Fruit fly (Drosophila melanogaster) whole organism, embryonic: ENCODE results near the gene Rab9Db.
A peak's percentile ranks its signal among the peaks of the same experiment; 100 is the strongest.

ENCODE experiments used
- ATbp ChIP-seq: fragments of 200-800 bp; sonication (Bioruptor generic); optimal IDR thresholded peaks from 2 replicates; lab custom pipeline; 2017; ENCODE audit warnings: missing biosample characterization, mild to moderate bottlenecking, missing genetic modification characterization, missing genetic modification reagents
- Adf1 ChIP-seq: fragments of 200-800 bp; sonication (Bioruptor generic); IDR thresholded peaks from 2 replicates; pipeline ENCODE4 v1.3.6; 2022; ENCODE audit warnings: missing biosample characterization, missing genetic modification characterization
- Antp ChIP-seq: fragments of 200-800 bp; sonication (Bioruptor generic); optimal IDR thresholded peaks from 3 replicates; lab custom pipeline; 2016; ENCODE audit warnings: missing biosample characterization, missing genetic modification characterization
- BtbVII ChIP-seq: fragments of 200-800 bp; sonication (Bioruptor generic); optimal IDR thresholded peaks from 3 replicates; lab custom pipeline; 2017; ENCODE audit warnings: missing biosample characterization, mild to moderate bottlenecking, missing genetic modification characterization
- Bteb2 ChIP-seq: fragments of 200-800 bp; sonication (Bioruptor generic); optimal IDR thresholded peaks from 2 replicates; lab custom pipeline; 2016; ENCODE audit warnings: missing biosample characterization, missing genetic modification characterization
- CG11398 ChIP-seq: fragments of 200-800 bp; sonication (Bioruptor generic); optimal IDR thresholded peaks from 2 replicates; lab custom pipeline; 2016; ENCODE audit warnings: missing biosample characterization, missing genetic modification characterization
- CG11696 ChIP-seq: fragments of 200-800 bp; sonication (Bioruptor generic); IDR thresholded peaks from 2 replicates; pipeline ENCODE4 v1.3.6; 2022; ENCODE audit warnings: missing biosample characterization, missing genetic modification characterization
- CG14014 ChIP-seq: fragments of 200-800 bp; sonication (Bioruptor generic); IDR thresholded peaks from 2 replicates; pipeline ENCODE4 v1.3.6; 2022; ENCODE audit warnings: missing biosample characterization, missing genetic modification characterization
- CG14667 ChIP-seq: fragments of 200-800 bp; sonication (Bioruptor generic); IDR thresholded peaks from 2 replicates; pipeline ENCODE4 v1.3.6; 2022; ENCODE audit warnings: missing biosample characterization, missing genetic modification characterization
- CG15696 ChIP-seq: fragments of 200-800 bp; sonication (Bioruptor generic); optimal IDR thresholded peaks from 2 replicates; lab custom pipeline; 2019; ENCODE audit warnings: missing biosample characterization, mild to moderate bottlenecking, missing genetic modification characterization, moderate library complexity
- CG16779 ChIP-seq: fragments of 200-800 bp; sonication (Bioruptor generic); IDR thresholded peaks from 2 replicates; pipeline ENCODE4 v1.3.6; 2022; ENCODE audit warnings: missing biosample characterization, missing genetic modification characterization
- CG16813 ChIP-seq: fragments of 200-800 bp; sonication (Bioruptor generic); IDR thresholded peaks from 3 replicates; pipeline ENCODE4 v1.3.6; 2022; ENCODE audit warnings: missing biosample characterization, missing genetic modification characterization; ENCODE audit not compliant: partially characterized antibody
- CG18476 ChIP-seq: fragments of 200-800 bp; sonication (Bioruptor generic); optimal IDR thresholded peaks from 2 replicates; lab custom pipeline; 2016; ENCODE audit warnings: missing biosample characterization, mild to moderate bottlenecking, missing genetic modification characterization
- CG18599 ChIP-seq: fragments of 200-800 bp; sonication (Bioruptor generic); optimal IDR thresholded peaks from 3 replicates; lab custom pipeline; 2017; ENCODE audit warnings: missing biosample characterization, missing genetic modification characterization, mild to moderate bottlenecking, moderate library complexity, missing genetic modification reagents
- CG2202 ChIP-seq: fragments of 200-800 bp; sonication (Bioruptor generic); optimal IDR thresholded peaks from 2 replicates; lab custom pipeline; 2018; ENCODE audit warnings: missing biosample characterization, mild to moderate bottlenecking, missing genetic modification characterization
- CG32532 ChIP-seq: fragments of 200-800 bp; sonication (Bioruptor generic); IDR thresholded peaks from 2 replicates; pipeline ENCODE4 v1.3.6; 2022; ENCODE audit warnings: missing biosample characterization, missing genetic modification characterization
- CG3281 ChIP-seq: fragments of 200-800 bp; sonication (Bioruptor generic); optimal IDR thresholded peaks from 3 replicates; lab custom pipeline; 2017; ENCODE audit warnings: missing biosample characterization, mild to moderate bottlenecking, missing genetic modification characterization
- CG34224 ChIP-seq: fragments of 200-800 bp; sonication (Bioruptor generic); IDR thresholded peaks from 3 replicates; pipeline ENCODE4 v1.3.6; 2022; ENCODE audit warnings: missing biosample characterization, missing genetic modification characterization; ENCODE audit not compliant: partially characterized antibody
- CG4820 ChIP-seq: fragments of 200-800 bp; sonication (Bioruptor generic); optimal IDR thresholded peaks from 3 replicates; lab custom pipeline; 2016; ENCODE audit warnings: missing biosample characterization, missing genetic modification characterization
- CG4854 ChIP-seq: fragments of 200-800 bp; sonication (Bioruptor generic); optimal IDR thresholded peaks from 2 replicates; lab custom pipeline; 2016; ENCODE audit warnings: missing biosample characterization, missing genetic modification characterization, inconsistent platforms
- CG7271 ChIP-seq: fragments of 200-800 bp; sonication (Bioruptor generic); optimal IDR thresholded peaks from 2 replicates; lab custom pipeline; 2018; ENCODE audit warnings: missing biosample characterization, mild to moderate bottlenecking, missing genetic modification characterization, moderate library complexity
- Deaf1 ChIP-seq: fragments of 200-800 bp; optimal IDR thresholded peaks from 3 replicates; lab custom pipeline; 2019; ENCODE audit warnings: missing biosample characterization, mild to moderate bottlenecking, missing genetic modification characterization, moderate library complexity
- Dek ChIP-seq: fragments of 200-800 bp; sonication (Bioruptor generic); optimal IDR thresholded peaks from 3 replicates; lab custom pipeline; 2019; ENCODE audit warnings: missing biosample characterization, mild to moderate bottlenecking, missing genetic modification characterization, moderate library complexity
- Dp ChIP-seq: fragments of 200-800 bp; sonication (Bioruptor generic); optimal IDR thresholded peaks from 2 replicates; lab custom pipeline; 2018; ENCODE audit warnings: missing biosample characterization, mild to moderate bottlenecking, missing genetic modification characterization, moderate library complexity
- E2f2 ChIP-seq: fragments of 200-800 bp; sonication (Bioruptor generic); IDR thresholded peaks from 2 replicates; pipeline ENCODE4 v1.3.6; 2022; ENCODE audit warnings: missing biosample characterization, missing genetic modification characterization
- Fer3 ChIP-seq: fragments of 200-800 bp; sonication (Bioruptor generic); optimal IDR thresholded peaks from 2 replicates; lab custom pipeline; 2018; ENCODE audit warnings: missing biosample characterization, mild to moderate bottlenecking, missing genetic modification characterization, moderate library complexity
- HLH4C ChIP-seq: fragments of 200-800 bp; sonication (Bioruptor generic); IDR thresholded peaks from 3 replicates; pipeline ENCODE4 v1.3.6; 2022; ENCODE audit warnings: missing biosample characterization, missing genetic modification characterization; ENCODE audit not compliant: partially characterized antibody
- NC2α ChIP-seq: fragments of 200-800 bp; sonication (Bioruptor generic); optimal IDR thresholded peaks from 2 replicates; lab custom pipeline; 2016; ENCODE audit warnings: missing biosample characterization, missing genetic modification characterization
- Opbp ChIP-seq: fragments of 200-800 bp; sonication (Bioruptor generic); IDR thresholded peaks from 3 replicates; pipeline ENCODE4 v1.3.6; 2022; ENCODE audit warnings: missing biosample characterization, missing genetic modification characterization; ENCODE audit not compliant: partially characterized antibody
- PHDP ChIP-seq: fragments of 200-800 bp; sonication (Bioruptor generic); optimal IDR thresholded peaks from 3 replicates; lab custom pipeline; 2018; ENCODE audit warnings: missing biosample characterization, mild to moderate bottlenecking, missing genetic modification characterization, moderate library complexity
- Vsx1 ChIP-seq: fragments of 200-800 bp; sonication (Bioruptor generic); optimal IDR thresholded peaks from 2 replicates; lab custom pipeline; 2017; ENCODE audit warnings: missing biosample characterization, mild to moderate bottlenecking, missing genetic modification characterization, missing genetic modification reagents
- btn ChIP-seq: fragments of 200-800 bp; sonication (Bioruptor generic); optimal IDR thresholded peaks from 2 replicates; lab custom pipeline; 2016; ENCODE audit warnings: missing biosample characterization, missing genetic modification characterization
- ewg ChIP-seq: fragments of 200-800 bp; sonication (Bioruptor generic); optimal IDR thresholded peaks from 3 replicates; lab custom pipeline; 2017; ENCODE audit warnings: mild to moderate bottlenecking, missing biosample characterization, missing genetic modification reagents, missing genetic modification characterization
- grau ChIP-seq: fragments of 200-800 bp; optimal IDR thresholded peaks from 3 replicates; lab custom pipeline; 2019; ENCODE audit warnings: missing biosample characterization, mild to moderate bottlenecking, missing genetic modification characterization, moderate library complexity
- hbn ChIP-seq: fragments of 200-800 bp; sonication (Bioruptor generic); IDR thresholded peaks from 2 replicates; pipeline ENCODE4 v1.3.6; 2022; ENCODE audit warnings: missing biosample characterization, missing genetic modification characterization; ENCODE audit not compliant: partially characterized antibody
- lilli ChIP-seq: fragments of 200-800 bp; sonication (Bioruptor generic); optimal IDR thresholded peaks from 3 replicates; lab custom pipeline; 2016; ENCODE audit warnings: missing biosample characterization, missing genetic modification characterization
- lola ChIP-seq, 3 experiments: fragments of >200 bp in 2 of 3; fragments of 200-800 bp in 1 of 3; sonication (Bioruptor generic) in 1 of 3; optimal IDR thresholded peaks; 2 replicates each; lab custom pipeline; 2017 to 2019; ENCODE audit warnings: missing biosample characterization in 3 of 3, missing genetic modification characterization in 3 of 3, mild to moderate bottlenecking in 1 of 3, moderate library complexity in 1 of 3
- pfk ChIP-seq: fragments of 200-800 bp; sonication (Bioruptor generic); optimal IDR thresholded peaks from 2 replicates; lab custom pipeline; 2018; ENCODE audit warnings: missing biosample characterization, mild to moderate bottlenecking, missing genetic modification characterization, moderate library complexity
- pnt ChIP-seq: fragments of 200-800 bp; sonication (Bioruptor generic); optimal IDR thresholded peaks from 3 replicates; lab custom pipeline; 2016; ENCODE audit warnings: missing biosample characterization, missing genetic modification characterization
- sr ChIP-seq: fragments of 200-800 bp; sonication (Bioruptor generic); IDR thresholded peaks from 3 replicates; pipeline ENCODE4 v1.3.6; 2022; ENCODE audit warnings: missing biosample characterization, missing genetic modification characterization
- tap ChIP-seq: fragments of 200-800 bp; optimal IDR thresholded peaks from 3 replicates; lab custom pipeline; 2019; ENCODE audit warnings: missing biosample characterization, mild to moderate bottlenecking, missing genetic modification characterization, moderate library complexity
- tgo ChIP-seq: fragments of 200-800 bp; sonication (Bioruptor generic); IDR thresholded peaks from 3 replicates; pipeline ENCODE4 v1.3.6; 2022; ENCODE audit warnings: missing biosample characterization, missing genetic modification characterization
- tll ChIP-seq, 2 experiments: fragments of 200-800 bp in 1 of 2; fragments of >200 bp in 1 of 2; sonication (Bioruptor generic) in 1 of 2; optimal IDR thresholded peaks; 2 replicates each; lab custom pipeline; 2017 to 2019; ENCODE audit warnings: missing biosample characterization in 2 of 2, missing genetic modification characterization in 2 of 2, mild to moderate bottlenecking in 1 of 2, moderate library complexity in 1 of 2
- trh ChIP-seq: fragments of 200-800 bp; sonication (Bioruptor generic); optimal IDR thresholded peaks from 2 replicates; lab custom pipeline; 2016; ENCODE audit warnings: missing biosample characterization, missing genetic modification characterization
- vfl ChIP-seq: fragments of 200-800 bp; sonication (Bioruptor generic); optimal IDR thresholded peaks from 2 replicates; lab custom pipeline; 2016; ENCODE audit warnings: missing biosample characterization, missing genetic modification characterization
- vvl ChIP-seq: fragments of 200-800 bp; sonication (Bioruptor generic); IDR thresholded peaks from 2 replicates; pipeline ENCODE4 v1.3.6; 2022; ENCODE audit warnings: missing biosample characterization, missing genetic modification characterization
- z ChIP-seq: fragments of 200-800 bp; sonication (Bioruptor generic); IDR thresholded peaks from 3 replicates; pipeline ENCODE4 v1.3.6; 2022; ENCODE audit warnings: missing biosample characterization, missing genetic modification characterization
- zen ChIP-seq: fragments of 200-800 bp; sonication (Bioruptor generic); optimal IDR thresholded peaks from 3 replicates; lab custom pipeline; 2018; ENCODE audit warnings: missing biosample characterization, mild to moderate bottlenecking, missing genetic modification characterization, moderate library complexity

Gene Rab9Db

dm6 chrX:10620144-10621005 lies 2.6 kb downstream of the Rab9Db start, which contains the start of gene CG43347 (continued):
- peak; percentile 92 for TF ChIP-seq CG18599
- TF ChIP-seq CG32532 = peak; percentile 33; the same call in 1 of the 2 replicates
- TF ChIP-seq Deaf1 (tag; lab: Kevin White, UChicago) = peak; percentile 89
- TF ChIP-seq CG18476 (GFP tag; lab: Kevin White, UChicago) = peak; percentile 55
- TF ChIP-seq btn = no peak
- peak; percentile 33 for TF ChIP-seq Vsx1
- TF ChIP-seq NC2α (GFP tag; lab: Kevin White, UChicago) = no peak
- no peak for TF ChIP-seq CG34224
- TF ChIP-seq vfl (GFP tag; lab: Kevin White, UChicago) = no peak
- no peak for TF ChIP-seq Antp (GFP tag; lab: Kevin White, UChicago)
- no peak for TF ChIP-seq Dp
- TF ChIP-seq vvl = peak; percentile 55
- no peak for TF ChIP-seq CG11398 (GFP tag; lab: Kevin White, UChicago)
- no peak for TF ChIP-seq CG16813 (GFP tag; lab: Robert Waterston, UW)
- peak; percentile 80 for TF ChIP-seq grau (tag; lab: Kevin White, UChicago)
- no peak for TF ChIP-seq Bteb2
- no peak for TF ChIP-seq zen (tag; lab: Kevin White, UChicago)
- peak; percentile 82 for TF ChIP-seq CG3281 (GFP tag; lab: Kevin White, UChicago)
- peak; percentile 70 for TF ChIP-seq ATbp
- TF ChIP-seq CG4854 (GFP tag; lab: Kevin White, UChicago) = peak; percentile 6
- TF ChIP-seq CG11696 (GFP tag; lab: Robert Waterston, UW) = no peak
- peak; percentile 46 for TF ChIP-seq tap (tag; lab: Kevin White, UChicago)
- TF ChIP-seq Fer3 = peak; percentile 76
- TF ChIP-seq tll (GFP tag; optimal IDR thresholded peaks at IDR 0.05; lab: Kevin White, UChicago) = no peak
- TF ChIP-seq trh (GFP tag; lab: Kevin White, UChicago) = no peak
- peak; percentile 75 for TF ChIP-seq PHDP
- peak; percentile 78 for TF ChIP-seq BtbVII (GFP tag; lab: Kevin White, UChicago)
- TF ChIP-seq pfk (GFP tag; lab: Kevin White, UChicago) = no peak
- no peak for TF ChIP-seq HLH4C (GFP tag; lab: Robert Waterston, UW)
- no peak for TF ChIP-seq CG2202
- TF ChIP-seq CG14014 (GFP tag; lab: Robert Waterston, UW) = 0 out of 2 replicates have a peak, but pooled peaks have one; percentile 36
- peak in 1 of 3 experiments; percentile 42 for TF ChIP-seq lola (GFP tag; optimal IDR thresholded peaks at IDR 0.05; lab: Kevin White, UChicago)
- no peak for TF ChIP-seq z (GFP tag; lab: Robert Waterston, UW)
- no peak for TF ChIP-seq sr (GFP tag; lab: Robert Waterston, UW)
- TF ChIP-seq lilli (GFP tag; lab: Kevin White, UChicago) = peak; percentile 59
- TF ChIP-seq tgo = peak; percentile 49; the same call in 2 of the 3 replicates
- TF ChIP-seq pnt (GFP tag; lab: Kevin White, UChicago) = no peak
- TF ChIP-seq E2f2 = no peak
- no peak for TF ChIP-seq CG7271 (tag; lab: Kevin White, UChicago)
- TF ChIP-seq hbn (GFP tag; lab: Robert Waterston, UW) = no peak
- no peak for TF ChIP-seq CG16779 (GFP tag; lab: Robert Waterston, UW)
- TF ChIP-seq CG15696 (tag; lab: Kevin White, UChicago) = peak; percentile 11
- TF ChIP-seq ewg (GFP tag; lab: Kevin White, UChicago) = no peak
- TF ChIP-seq CG4820 (GFP tag; lab: Kevin White, UChicago) = peak; percentile 41
- peak; percentile 92 for TF ChIP-seq Adf1
- TF ChIP-seq CG14667 = no peak
- TF ChIP-seq Dek (tag; lab: Kevin White, UChicago) = peak; percentile 75
- TF ChIP-seq Opbp (GFP tag; lab: Robert Waterston, UW) = no peak
